Worm (Caenorhabditis elegans) whole organism, early embryonic: Measurements from ENCODE around the gene ubc-24.

Experiments used
- B0310.2 ChIP-seq: sonication (generic microtip); optimal IDR thresholded peaks from 2 replicates; lab custom pipeline; 2016; ENCODE audit warnings: mild to moderate bottlenecking, missing genetic modification characterization, missing compliant biosample characterization
- F13C5.2 ChIP-seq: sonication (generic microtip); optimal IDR thresholded peaks from 2 replicates; lab custom pipeline; 2017; ENCODE audit warnings: mild to moderate bottlenecking, missing genetic modification characterization, inconsistent platforms, missing compliant biosample characterization
- aly-1 ChIP-seq: sonication (generic microtip); optimal IDR thresholded peaks from 2 replicates; lab custom pipeline; 2016; ENCODE audit warnings: missing genetic modification characterization, missing compliant biosample characterization
- ama-1 ChIP-seq: fragments of 150-350 bp; optimal IDR thresholded peaks from 2 replicates; lab custom pipeline; 2014
- ceh-13 ChIP-seq: fragments of 200-800 bp; sonication (Bioruptor generic); optimal IDR thresholded peaks from 2 replicates; lab custom pipeline; 2018; ENCODE audit warnings: mild to moderate bottlenecking, missing genetic modification characterization, missing compliant biosample characterization
- ceh-36 ChIP-seq: sonication (generic microtip); optimal IDR thresholded peaks from 2 replicates; lab custom pipeline; 2016; ENCODE audit warnings: missing genetic modification characterization, inconsistent platforms, missing compliant biosample characterization
- ets-7 ChIP-seq: sonication (generic microtip); optimal IDR thresholded peaks from 2 replicates; lab custom pipeline; 2016; ENCODE audit warnings: missing genotype, missing genetic modification characterization, missing compliant biosample characterization
- flt-1 ChIP-seq: fragments of 200-800 bp; sonication (Bioruptor generic); IDR thresholded peaks from 2 replicates; pipeline ENCODE4 v1.3.6; 2022; ENCODE audit warnings: missing genetic modification characterization, missing compliant biosample characterization
- hmbx-1 ChIP-seq: sonication (generic microtip); optimal IDR thresholded peaks from 2 replicates; lab custom pipeline; 2016; ENCODE audit warnings: mild to moderate bottlenecking, missing genetic modification characterization, missing compliant biosample characterization
- hmg-4 ChIP-seq: fragments of 200-800 bp; sonication (Bioruptor generic); optimal IDR thresholded peaks from 2 replicates; lab custom pipeline; 2018; ENCODE audit warnings: mild to moderate bottlenecking, missing genetic modification characterization, missing compliant biosample characterization
- hnd-1 ChIP-seq: sonication (generic microtip); optimal IDR thresholded peaks from 2 replicates; lab custom pipeline; 2016; ENCODE audit warnings: missing genetic modification characterization, missing compliant biosample characterization
- pes-1 ChIP-seq: fragments of 200-800 bp; sonication (Bioruptor generic); IDR thresholded peaks from 2 replicates; pipeline ENCODE4 v1.3.6; 2022; ENCODE audit warnings: missing genetic modification reagents, missing genetic modification characterization, missing compliant biosample characterization
- scrt-1 ChIP-seq: fragments of 200-800 bp; sonication (Bioruptor generic); IDR thresholded peaks from 2 replicates; pipeline ENCODE4 v1.3.6; 2022; ENCODE audit warnings: missing genetic modification characterization, missing compliant biosample characterization
- sea-1 ChIP-seq: fragments of 200-800 bp; sonication (Bioruptor generic); conservative IDR thresholded peaks from 2 replicates; pipeline ENCODE4 v1.3.6; 2022; ENCODE audit warnings: missing genetic modification characterization, missing compliant biosample characterization
- tbx-11 ChIP-seq: fragments of 200-800 bp; sonication (Bioruptor generic); IDR thresholded peaks from 2 replicates; pipeline ENCODE4 v1.3.6; 2022; ENCODE audit warnings: missing genetic modification characterization, missing compliant biosample characterization
- tbx-37 ChIP-seq: fragments of 200-800 bp; sonication (Bioruptor generic); conservative IDR thresholded peaks from 2 replicates; pipeline ENCODE4 v1.3.6; 2022; ENCODE audit warnings: missing genetic modification reagents, missing genetic modification characterization, missing compliant biosample characterization
- tra-4 ChIP-seq: sonication (generic microtip); optimal IDR thresholded peaks from 2 replicates; lab custom pipeline; 2017; ENCODE audit warnings: missing genetic modification characterization, missing compliant biosample characterization

ubc-24 gene

ce11 chrII:8437035-8437434 is 31.6 kb downstream of the ubc-24 start, which contains the start of gene acp-3:
TSS of gene acp-3 (minus strand) at chrII:8437135.
- TF ChIP-seq tbx-11 (GFP tag; lab: Robert Waterston, UW) (no peak), ets-7 (tag; lab: Kevin White, UChicago) (no peak), F13C5.2 (tag; lab: Kevin White, UChicago) (no peak), hmg-4 (GFP tag; lab: Kevin White, UChicago) (no peak), pes-1 (no peak), hnd-1 (no peak), aly-1 (no peak), ama-1 (lab: Kevin White, UChicago) (no peak), scrt-1 (GFP tag; lab: Robert Waterston, UW) (no peak), flt-1 (GFP tag; lab: Robert Waterston, UW) (no peak), B0310.2 (tag; lab: Kevin White, UChicago) (no peak), tra-4 (tag; lab: Kevin White, UChicago) (no peak)

DNA sequence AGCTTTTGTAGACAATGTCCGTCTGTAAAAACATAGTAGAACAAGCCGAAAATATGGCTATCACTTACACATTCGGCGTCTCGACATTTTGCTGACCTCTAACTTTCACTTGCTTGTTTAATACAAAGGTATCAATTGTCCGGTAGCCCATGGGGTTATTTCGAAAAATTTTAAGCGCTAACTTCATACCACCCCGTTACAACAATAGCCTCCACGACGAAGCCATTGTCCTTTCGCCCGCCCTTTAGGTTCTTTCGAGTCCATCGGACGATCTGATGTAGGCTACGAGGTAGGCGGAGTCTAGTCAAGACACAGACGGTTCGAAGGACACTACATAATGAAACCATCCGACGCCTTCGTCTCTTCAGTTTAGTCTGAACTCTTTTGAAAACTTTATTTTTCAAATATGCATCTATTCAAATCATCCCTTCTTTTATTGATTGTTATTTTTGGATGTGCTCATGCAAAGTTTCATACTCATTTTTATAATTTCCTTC is 33.4 kb downstream of the ubc-24 start, which contains the start of gene lips-10:
lips-10 (plus strand) TSS at position 378 of the 497 bp plus-strand sequence.
- TF ChIP-seq B0310.2 (tag; lab: Kevin White, UChicago) (no peak), ceh-13 (GFP tag; lab: Kevin White, UChicago) (no peak), F13C5.2 (tag; lab: Kevin White, UChicago) (no peak), hmbx-1 (tag; lab: Kevin White, UChicago) (no peak)

DNA sequence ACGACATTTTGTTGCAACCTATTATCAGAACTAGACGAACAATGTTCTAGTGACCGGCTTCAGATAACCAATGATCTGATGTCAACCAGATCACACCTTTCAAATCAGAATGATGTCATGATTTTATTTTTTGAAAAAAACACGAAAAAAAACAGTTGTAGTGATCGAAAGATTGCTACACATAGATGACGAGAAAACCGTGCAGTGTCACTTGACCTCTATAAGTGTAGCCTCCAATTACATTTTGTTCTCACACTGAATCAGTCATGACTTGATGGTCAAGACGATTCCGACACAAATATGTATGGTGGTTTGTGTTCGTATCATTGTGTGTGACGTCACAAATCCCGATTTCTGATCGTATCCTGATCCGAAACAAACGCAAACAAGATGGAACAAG is 34.7 kb downstream of the ubc-24 start:
- no peak for TF ChIP-seq ceh-36 (tag; lab: Kevin White, UChicago)
- no peak for TF ChIP-seq ama-1 (lab: Kevin White, UChicago)
- no peak for TF ChIP-seq pes-1
- TF ChIP-seq tbx-37 = no peak
- TF ChIP-seq hmg-4 (GFP tag; lab: Kevin White, UChicago) = no peak
- no peak for TF ChIP-seq hnd-1
- no peak for TF ChIP-seq aly-1
- TF ChIP-seq tra-4 (tag; lab: Kevin White, UChicago) = no peak
- TF ChIP-seq scrt-1 (GFP tag; lab: Robert Waterston, UW) = no peak
- TF ChIP-seq ceh-13 (GFP tag; lab: Kevin White, UChicago) = no peak
- no peak for TF ChIP-seq flt-1 (GFP tag; lab: Robert Waterston, UW)
- TF ChIP-seq ets-7 (tag; lab: Kevin White, UChicago) = no peak
- TF ChIP-seq hmbx-1 (tag; lab: Kevin White, UChicago) = no peak
- no peak for TF ChIP-seq sea-1

DNA sequence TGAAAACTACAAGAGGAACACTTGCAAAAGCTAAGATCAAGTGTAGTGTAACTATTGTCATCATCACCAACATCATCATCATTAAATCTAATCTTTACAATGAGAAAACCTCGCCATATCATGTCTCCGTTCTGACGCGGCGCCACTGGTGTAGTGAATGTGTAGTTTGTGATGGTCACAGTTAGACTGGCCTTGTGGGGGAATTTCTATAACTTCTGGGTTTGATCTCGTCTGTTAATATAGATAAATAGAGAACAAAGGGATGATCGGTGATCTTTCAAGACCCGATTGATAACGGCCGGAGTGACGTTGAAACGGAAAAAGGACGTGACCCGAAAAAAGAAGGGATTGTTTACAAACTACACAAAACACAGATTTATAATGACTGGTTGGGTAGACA is 35.4 kb downstream of the ubc-24 start:
- TF ChIP-seq ets-7 (tag; lab: Kevin White, UChicago) (no peak), scrt-1 (GFP tag; lab: Robert Waterston, UW) (no peak), pes-1 (no peak), F13C5.2 (tag; lab: Kevin White, UChicago) (no peak), flt-1 (GFP tag; lab: Robert Waterston, UW) (no peak), B0310.2 (tag; lab: Kevin White, UChicago) (no peak), ceh-13 (GFP tag; lab: Kevin White, UChicago) (no peak), sea-1 (no peak), tbx-11 (GFP tag; lab: Robert Waterston, UW) (no peak), aly-1 (no peak), hmg-4 (GFP tag; lab: Kevin White, UChicago) (no peak), tra-4 (tag; lab: Kevin White, UChicago) (no peak)

DNA sequence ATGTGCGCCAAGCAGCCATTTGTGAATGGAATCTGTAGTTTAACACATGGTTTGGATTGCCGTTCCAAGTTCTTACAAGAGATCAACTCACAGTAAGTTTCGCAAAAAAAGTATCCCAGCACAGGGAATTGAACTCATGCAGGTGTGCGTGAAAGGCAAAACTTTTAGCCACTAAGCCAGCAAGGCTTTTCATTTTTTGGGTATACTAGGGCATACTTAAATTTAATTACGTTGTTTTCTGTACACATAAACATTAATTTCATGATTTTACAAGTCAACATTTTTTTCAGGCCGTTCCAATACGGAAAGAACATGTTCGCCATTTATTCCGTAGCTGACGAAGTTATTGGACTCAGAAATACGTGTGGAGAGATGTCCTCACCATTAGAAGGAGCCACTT is 36.1 kb downstream of the ubc-24 start:
- TF ChIP-seq ceh-36 (tag; lab: Kevin White, UChicago) = no peak
- TF ChIP-seq tbx-11 (GFP tag; lab: Robert Waterston, UW) = no peak
- no peak for TF ChIP-seq sea-1
- no peak for TF ChIP-seq hnd-1
- TF ChIP-seq F13C5.2 (tag; lab: Kevin White, UChicago) = no peak

- peak; percentile 59 for TF ChIP-seq F13C5.2 (tag; lab: Kevin White, UChicago)
- TF ChIP-seq ama-1 (lab: Kevin White, UChicago) = no peak
- no peak for TF ChIP-seq sea-1
- TF ChIP-seq hmg-4 (GFP tag; lab: Kevin White, UChicago) = peak; percentile 39
- TF ChIP-seq tbx-11 (GFP tag; lab: Robert Waterston, UW) = peak; percentile 19; the same call in 1 of the 2 replicates
- no peak for TF ChIP-seq tbx-37
- TF ChIP-seq hnd-1 = no peak
Measured at ce11 chrII:8442176-8442575, 36.8 kb downstream of the ubc-24 start.

DNA sequence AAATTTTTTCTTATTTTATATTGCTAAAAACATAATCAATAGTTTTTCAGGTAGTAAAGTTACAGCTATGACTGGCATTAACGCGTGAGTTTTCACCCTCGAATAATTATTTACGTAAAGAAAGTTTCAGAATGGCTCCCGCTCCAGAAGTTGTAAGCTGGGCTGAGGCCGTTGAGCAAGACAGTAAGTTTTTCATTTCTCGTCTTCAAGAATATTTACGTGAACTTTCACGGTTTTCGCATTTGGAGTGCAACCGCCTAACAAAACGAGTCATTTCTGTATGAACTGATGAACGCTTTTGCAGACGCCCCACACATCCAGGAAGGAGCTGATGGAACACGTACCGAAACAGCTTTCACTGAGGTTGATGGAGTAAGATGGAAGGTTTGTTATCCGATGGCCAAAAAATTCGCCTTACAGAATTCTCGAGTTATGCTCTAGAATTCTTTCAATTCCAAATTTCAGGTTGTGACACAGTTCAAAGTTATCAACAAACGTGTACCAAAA is 37.4 kb downstream of the ubc-24 start, which contains the start of gene eif-3.G:
eif-3.G (plus strand) TSS at position 51 of the 507 bp plus-strand sequence.
- TF ChIP-seq flt-1 (GFP tag; lab: Robert Waterston, UW) (no peak), hmg-4 (GFP tag; lab: Kevin White, UChicago) (no peak), ama-1 (lab: Kevin White, UChicago) (no peak), F13C5.2 (tag; lab: Kevin White, UChicago) (no peak), aly-1 (no peak), ets-7 (tag; lab: Kevin White, UChicago) (no peak)

ce11 chrII:8444007-8444406 is 38.6 kb downstream of the ubc-24 start, which contains the start of gene evl-20:
TSS of gene evl-20 (plus strand) at chrII:8444307.
- TF ChIP-seq sea-1 = no peak
